Worm (Caenorhabditis elegans) whole organism, L4/young adult: ENCODE data around the gene grd-4.

Source experiments
- W03F9.2 ChIP-seq: fragments of 150-350 bp; optimal IDR thresholded peaks from 2 replicates; lab custom pipeline; 2014; ENCODE audit warnings: missing biosample characterization, missing genetic modification characterization
- dao-5 ChIP-seq: sonication (generic microtip); optimal IDR thresholded peaks from 2 replicates; lab custom pipeline; 2016; ENCODE audit warnings: missing genotype, missing genetic modification characterization, moderate library complexity, missing compliant biosample characterization
- him-1 ChIP-seq: sonication (generic microtip); optimal IDR thresholded peaks from 2 replicates; lab custom pipeline; 2016; ENCODE audit warnings: missing genotype, missing genetic modification reagents, missing genetic modification characterization, missing compliant biosample characterization

- no peak for TF ChIP-seq W03F9.2 (tag; lab: Kevin White, UChicago)
- TF ChIP-seq him-1, result no peak
- no peak for TF ChIP-seq dao-5 (tag; lab: Kevin White, UChicago)
These were observed 22.0 kb downstream of the grd-4 start for ce11 chrX:8523000-8523399.
